Worm (Caenorhabditis elegans): ENCODE data around the gene athp-2.

DNA sequence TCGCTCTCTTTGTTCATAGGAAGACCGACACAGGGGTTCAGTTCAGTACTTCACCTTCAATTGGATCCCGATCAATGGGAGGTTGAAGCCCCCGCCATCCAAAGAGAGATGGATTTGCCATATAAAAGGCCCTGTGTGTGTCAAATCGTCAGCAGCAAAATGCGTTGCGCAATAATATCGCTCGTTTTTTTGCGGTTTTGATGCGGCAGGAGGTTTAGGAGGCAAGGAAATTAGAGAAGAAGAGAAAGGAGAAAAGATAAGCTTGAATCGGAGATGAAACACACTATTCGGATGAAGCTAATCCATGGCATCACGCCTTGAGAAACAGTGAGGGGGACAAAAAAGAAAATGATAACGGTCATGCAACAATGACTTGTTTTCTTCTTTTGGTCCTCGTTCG lies 54.5 kb downstream of the athp-2 start:
- TF ChIP-seq unc-39 (tag; optimal IDR thresholded peaks at IDR 0.05) (no peak), skn-1 (tag; optimal IDR thresholded peaks at IDR 0.05) (no peak), nhr-237 (tag; optimal IDR thresholded peaks at IDR 0.05) (no peak), saeg-2 (GFP tag; IDR thresholded peaks at IDR 0.05) (no peak), ceh-28 (tag; optimal IDR thresholded peaks at IDR 0.05) (no peak), lsy-2 (tag; optimal IDR thresholded peaks at IDR 0.05) (no peak)

Measured in whole organism, L4 larva.